Worm (Caenorhabditis elegans) whole organism, late embryonic: ENCODE data around the gene C33H5.1.

Source experiments
- C08G9.2 ChIP-seq: sonication (generic microtip); optimal IDR thresholded peaks from 2 replicates; lab custom pipeline; 2016; ENCODE audit warnings: mild to moderate bottlenecking, missing genetic modification characterization, moderate library complexity, missing compliant biosample characterization
- C38D4.7 ChIP-seq: fragments of 200-800 bp; sonication (Bioruptor generic); optimal IDR thresholded peaks from 2 replicates; lab custom pipeline; 2018; ENCODE audit warnings: mild to moderate bottlenecking, missing genetic modification characterization, moderate library complexity, missing compliant biosample characterization
- F13H6.1 ChIP-seq: sonication (generic microtip); optimal IDR thresholded peaks from 2 replicates; lab custom pipeline; 2016; ENCODE audit warnings: missing genetic modification characterization, missing compliant biosample characterization
- K02D7.2 ChIP-seq: sonication (generic microtip); optimal IDR thresholded peaks from 2 replicates; lab custom pipeline; 2017; ENCODE audit warnings: mild to moderate bottlenecking, missing genetic modification characterization, missing compliant biosample characterization
- ceh-14 ChIP-seq: sonication (generic microtip); optimal IDR thresholded peaks from 2 replicates; lab custom pipeline; 2016; ENCODE audit warnings: missing genotype, missing genetic modification characterization, missing compliant biosample characterization
- ceh-18 ChIP-seq: sonication (generic microtip); optimal IDR thresholded peaks from 2 replicates; lab custom pipeline; 2016; ENCODE audit warnings: missing genetic modification characterization, missing compliant biosample characterization
- ceh-19 ChIP-seq: fragments of 200-800 bp; sonication (Bioruptor generic); optimal IDR thresholded peaks from 2 replicates; lab custom pipeline; 2018; ENCODE audit warnings: mild to moderate bottlenecking, missing genetic modification characterization, missing compliant biosample characterization
- ceh-2 ChIP-seq: sonication (generic microtip); optimal IDR thresholded peaks from 2 replicates; lab custom pipeline; 2016; ENCODE audit warnings: missing genotype, missing genetic modification characterization, missing compliant biosample characterization
- ceh-22 ChIP-seq: sonication (generic microtip); optimal IDR thresholded peaks from 2 replicates; lab custom pipeline; 2017; ENCODE audit warnings: missing biosample characterization, missing genetic modification characterization
- ceh-24 ChIP-seq: sonication (generic microtip); optimal IDR thresholded peaks from 2 replicates; lab custom pipeline; 2016; ENCODE audit warnings: mild to moderate bottlenecking, missing genetic modification characterization, missing compliant biosample characterization
- ceh-30 ChIP-seq: fragments of 150-350 bp; optimal IDR thresholded peaks from 2 replicates; lab custom pipeline; 2014; ENCODE audit warnings: missing biosample characterization, missing genetic modification characterization
- ceh-31 ChIP-seq: sonication (generic microtip); optimal IDR thresholded peaks from 2 replicates; lab custom pipeline; 2016; ENCODE audit warnings: missing genetic modification characterization, missing compliant biosample characterization
- ceh-34 ChIP-seq: sonication (generic microtip); optimal IDR thresholded peaks from 2 replicates; lab custom pipeline; 2016; ENCODE audit warnings: mild to moderate bottlenecking, missing genetic modification characterization, missing compliant biosample characterization
- ceh-9 ChIP-seq: sonication (generic microtip); optimal IDR thresholded peaks from 2 replicates; lab custom pipeline; 2016; ENCODE audit warnings: mild to moderate bottlenecking, missing genetic modification characterization, inconsistent platforms, missing compliant biosample characterization
- che-1 ChIP-seq: sonication (generic microtip); optimal IDR thresholded peaks from 2 replicates; lab custom pipeline; 2016; ENCODE audit warnings: mild to moderate bottlenecking, missing genetic modification characterization, missing compliant biosample characterization
- elt-2 ChIP-seq: sonication (generic microtip); optimal IDR thresholded peaks from 2 replicates; lab custom pipeline; 2016; ENCODE audit warnings: missing genetic modification reagents, missing genetic modification characterization, missing compliant biosample characterization
- elt-4 ChIP-seq: sonication (generic microtip); optimal IDR thresholded peaks from 2 replicates; lab custom pipeline; 2016; ENCODE audit warnings: missing genetic modification characterization, missing compliant biosample characterization
- ets-4 ChIP-seq: sonication (generic microtip); optimal IDR thresholded peaks from 2 replicates; lab custom pipeline; 2016; ENCODE audit warnings: missing genetic modification characterization, missing compliant biosample characterization
- fax-1 ChIP-seq: sonication (generic microtip); optimal IDR thresholded peaks from 2 replicates; lab custom pipeline; 2016; ENCODE audit warnings: missing genotype, missing genetic modification characterization, missing compliant biosample characterization
- fkh-10 ChIP-seq: fragments of 150-350 bp; optimal IDR thresholded peaks from 2 replicates; lab custom pipeline; 2014; ENCODE audit warnings: missing biosample characterization, missing genetic modification reagents, missing genetic modification characterization
- fkh-6 ChIP-seq: sonication (generic microtip); optimal IDR thresholded peaks from 2 replicates; lab custom pipeline; 2016; ENCODE audit warnings: missing genetic modification characterization, missing compliant biosample characterization
- hlh-13 ChIP-seq: fragments of 200-800 bp; sonication (Bioruptor generic); optimal IDR thresholded peaks from 2 replicates; lab custom pipeline; 2018; ENCODE audit warnings: mild to moderate bottlenecking, missing genetic modification characterization, missing compliant biosample characterization
- hlh-30 ChIP-seq: sonication (generic microtip); optimal IDR thresholded peaks from 2 replicates; lab custom pipeline; 2017; ENCODE audit warnings: antibody characterized with exemption, missing genetic modification characterization, missing compliant biosample characterization; ENCODE audit not compliant: insufficient read depth
- hlh-6 ChIP-seq: sonication (generic microtip); optimal IDR thresholded peaks from 2 replicates; lab custom pipeline; 2016; ENCODE audit warnings: missing genotype, missing genetic modification characterization, missing compliant biosample characterization
- mec-3 ChIP-seq: sonication (generic microtip); optimal IDR thresholded peaks from 2 replicates; lab custom pipeline; 2016; ENCODE audit warnings: borderline replicate concordance, missing genetic modification characterization, missing compliant biosample characterization
- nfya-1 ChIP-seq: sonication (generic microtip); optimal IDR thresholded peaks from 2 replicates; lab custom pipeline; 2017; ENCODE audit warnings: missing genetic modification characterization, mild to moderate bottlenecking, missing compliant biosample characterization, antibody characterized with exemption, moderate library complexity
- nhr-11 ChIP-seq: fragments of 150-350 bp; optimal IDR thresholded peaks from 2 replicates; lab custom pipeline; 2014; ENCODE audit warnings: missing biosample characterization, missing genetic modification characterization
- nhr-232 ChIP-seq: sonication (generic microtip); optimal IDR thresholded peaks from 2 replicates; lab custom pipeline; 2016; ENCODE audit warnings: missing genetic modification characterization, missing compliant biosample characterization
- npax-4 ChIP-seq: sonication (generic microtip); optimal IDR thresholded peaks from 2 replicates; lab custom pipeline; 2016; ENCODE audit warnings: missing genetic modification characterization, missing compliant biosample characterization
- odd-2 ChIP-seq: sonication (generic microtip); optimal IDR thresholded peaks from 2 replicates; lab custom pipeline; 2017; ENCODE audit warnings: antibody characterized with exemption, mild to moderate bottlenecking, missing genetic modification characterization, missing compliant biosample characterization
- pag-3 ChIP-seq: sonication (generic microtip); optimal IDR thresholded peaks from 2 replicates; lab custom pipeline; 2016; ENCODE audit warnings: missing compliant biosample characterization, missing genetic modification characterization, borderline replicate concordance
- pat-9 ChIP-seq: fragments of 200-800 bp; sonication (Bioruptor generic); optimal IDR thresholded peaks from 2 replicates; lab custom pipeline; 2018; ENCODE audit warnings: mild to moderate bottlenecking, missing genetic modification characterization, moderate library complexity, missing compliant biosample characterization
- pax-1 ChIP-seq: fragments of 150-350 bp; optimal IDR thresholded peaks from 2 replicates; lab custom pipeline; 2014; ENCODE audit warnings: missing biosample characterization, missing genetic modification characterization
- pha-4 ChIP-seq: fragments of 150-350 bp; optimal IDR thresholded peaks from 2 replicates; lab custom pipeline; 2018; ENCODE audit warnings: missing biosample characterization, missing genetic modification reagents, missing genetic modification characterization
- sox-2 ChIP-seq: fragments of 200-800 bp; sonication (Bioruptor generic); IDR thresholded peaks from 2 replicates; pipeline ENCODE4 v1.3.6; 2022; ENCODE audit warnings: missing genetic modification reagents, missing genetic modification characterization, missing compliant biosample characterization
- sox-4 ChIP-seq: sonication (generic microtip); optimal IDR thresholded peaks from 2 replicates; lab custom pipeline; 2017; ENCODE audit warnings: mild to moderate bottlenecking, missing genetic modification characterization, inconsistent platforms, missing compliant biosample characterization
- syd-9 ChIP-seq: sonication (generic microtip); optimal IDR thresholded peaks from 2 replicates; lab custom pipeline; 2016; ENCODE audit warnings: mild to moderate bottlenecking, missing genetic modification characterization, moderate library complexity, missing compliant biosample characterization
- tbx-2 ChIP-seq: sonication (generic microtip); optimal IDR thresholded peaks from 2 replicates; lab custom pipeline; 2016; ENCODE audit warnings: missing genetic modification characterization, missing compliant biosample characterization
- tbx-7 ChIP-seq: sonication (generic microtip); optimal IDR thresholded peaks from 2 replicates; lab custom pipeline; 2016; ENCODE audit warnings: missing genotype, missing genetic modification characterization, missing compliant biosample characterization
- ttx-3 ChIP-seq: sonication (generic microtip); optimal IDR thresholded peaks from 2 replicates; lab custom pipeline; 2016; ENCODE audit warnings: missing genetic modification reagents, missing genetic modification characterization, missing compliant biosample characterization
- unc-3 ChIP-seq, 2 experiments: fragments of 200-800 bp in 1 of 2; sonication (Bioruptor generic) in 1 of 2; sonication (generic microtip) in 1 of 2; conservative IDR thresholded peaks in 1 of 2; optimal IDR thresholded peaks in 1 of 2; 2 replicates each; pipeline versions ENCODE4 v1.3.6 to Lab custom; 2016 to 2022; ENCODE audit warnings: missing compliant biosample characterization in 2 of 2, missing genetic modification characterization in 2 of 2, missing genetic modification reagents in 1 of 2
- unc-42 ChIP-seq: sonication (generic microtip); optimal IDR thresholded peaks from 2 replicates; lab custom pipeline; 2016; ENCODE audit warnings: missing genotype, missing genetic modification characterization, missing compliant biosample characterization
- zip-5 ChIP-seq: sonication (generic microtip); optimal IDR thresholded peaks from 2 replicates; lab custom pipeline; 2016; ENCODE audit warnings: missing genetic modification characterization, missing compliant biosample characterization
- ztf-16 ChIP-seq: sonication (generic microtip); optimal IDR thresholded peaks from 2 replicates; lab custom pipeline; 2017; ENCODE audit warnings: missing genetic modification characterization, missing compliant biosample characterization

C33H5.1 gene

ce11 chrIV:7812709-7813108 lies 4.0 kb downstream of the C33H5.1 start, which contains the start of gene zgpa-1:
Gene zgpa-1, minus strand, starts transcription at chrIV:7812809.
- TF ChIP-seq ztf-16 (tag; lab: Kevin White, UChicago) (no peak), pax-1 (tag; lab: Kevin White, UChicago) (no peak), ceh-9 (tag; lab: Kevin White, UChicago) (no peak)

- TF ChIP-seq elt-4 (no peak), pha-4 (tag; lab: Kevin White, UChicago) (no peak), unc-3 (GFP tag; conservative IDR thresholded peaks at IDR 0.05; lab: Robert Waterston, UW) (no peak), unc-3 (tag; optimal IDR thresholded peaks at IDR 0.05; lab: Kevin White, UChicago) (no peak), pag-3 (no peak), pat-9 (tag; lab: Kevin White, UChicago) (no peak), ceh-34 (tag; lab: Kevin White, UChicago) (no peak), ceh-18 (tag; lab: Kevin White, UChicago) (no peak), sox-4 (tag; lab: Kevin White, UChicago) (no peak), ceh-22 (tag; lab: Kevin White, UChicago) (no peak), nfya-1 (tag; lab: Kevin White, UChicago) (peak; percentile 31), fkh-6 (no peak), ceh-30 (tag; lab: Kevin White, UChicago) (no peak), che-1 (tag; lab: Kevin White, UChicago) (no peak), unc-42 (tag; lab: Kevin White, UChicago) (peak; percentile 78), ttx-3 (no peak), K02D7.2 (tag; lab: Kevin White, UChicago) (no peak), ceh-24 (tag; lab: Kevin White, UChicago) (no peak), fax-1 (tag; lab: Kevin White, UChicago) (no peak), odd-2 (tag; lab: Kevin White, UChicago) (no peak), npax-4 (no peak), tbx-2 (no peak), hlh-30 (tag; lab: Kevin White, UChicago) (peak; percentile 68), hlh-13 (GFP tag; lab: Kevin White, UChicago) (no peak), ceh-14 (tag; lab: Kevin White, UChicago) (no peak), F13H6.1 (no peak)
These were observed 7.0 kb downstream of the C33H5.1 start, which contains the start of gene cdgs-1 for ce11 chrIV:7815683-7816183. Gene cdgs-1, minus strand, starts transcription at chrIV:7815733.

ce11 chrIV:7816402-7817102 lies 7.8 kb downstream of the C33H5.1 start:
- TF ChIP-seq syd-9 (tag; lab: Kevin White, UChicago) (no peak), elt-2 (tag; lab: Kevin White, UChicago) (peak; percentile 27), ceh-31 (tag; lab: Kevin White, UChicago) (peak; percentile 52), ets-4 (tag; lab: Kevin White, UChicago) (peak; percentile 58), fkh-10 (GFP tag; lab: Kevin White, UChicago) (no peak), mec-3 (tag; lab: Kevin White, UChicago) (no peak), nhr-11 (no peak), ceh-9 (tag; lab: Kevin White, UChicago) (no peak), npax-4 (no peak), che-1 (tag; lab: Kevin White, UChicago) (no peak), tbx-2 (peak; percentile 21), ceh-14 (tag; lab: Kevin White, UChicago) (peak; percentile 6), ceh-19 (no peak), C38D4.7 (GFP tag; lab: Kevin White, UChicago) (no peak), tbx-7 (tag; lab: Kevin White, UChicago) (peak; percentile 74), odd-2 (tag; lab: Kevin White, UChicago) (no peak), nhr-232 (no peak), C08G9.2 (peak; percentile 81), sox-2 (no peak), unc-3 (GFP tag; conservative IDR thresholded peaks at IDR 0.05; lab: Robert Waterston, UW) (no peak), unc-3 (tag; optimal IDR thresholded peaks at IDR 0.05; lab: Kevin White, UChicago) (no peak), fax-1 (tag; lab: Kevin White, UChicago) (no peak), ceh-2 (tag; lab: Kevin White, UChicago) (peak; percentile 49), ttx-3 (no peak), zip-5 (tag; lab: Kevin White, UChicago) (peak; percentile 46), ceh-18 (tag; lab: Kevin White, UChicago) (peak; percentile 18), hlh-6 (tag; lab: Kevin White, UChicago) (no peak)
- TF ChIP-seq, all 69 proteins: peak for 10
